Fruit fly (Drosophila melanogaster): ENCODE results near the gene nocte.

nocte gene

dm6 chrX:10487964-10488605 lies 13.6 kb upstream of the nocte start (continued):
- peak; percentile 28 for TF ChIP-seq Usf (GFP tag; optimal IDR thresholded peaks at IDR 0.05)
- no peak for TF ChIP-seq CG17912 (GFP tag; optimal IDR thresholded peaks at IDR 0.05)
- peak; percentile 74 for TF ChIP-seq BtbVII (GFP tag; optimal IDR thresholded peaks at IDR 0.05)
- peak; percentile 42 for TF ChIP-seq mam (GFP tag; optimal IDR thresholded peaks at IDR 0.05)
- TF ChIP-seq jumu (GFP tag; optimal IDR thresholded peaks at IDR 0.05) = peak; percentile 3
- no peak for TF ChIP-seq CG6654 (GFP tag; optimal IDR thresholded peaks at IDR 0.05)
- no peak for TF ChIP-seq h (optimal IDR thresholded peaks at IDR 0.05)
- no peak for TF ChIP-seq CG11093 (GFP tag; IDR thresholded peaks at IDR 0.05)
- peak; percentile 73 for TF ChIP-seq Meics (GFP tag; optimal IDR thresholded peaks at IDR 0.05)
- no peak for TF ChIP-seq CG3163 (GFP tag; optimal IDR thresholded peaks at IDR 0.05)
- peak; percentile 88 for TF ChIP-seq exex (tag; optimal IDR thresholded peaks at IDR 0.05)
- peak; percentile 13 to 55 for TF ChIP-seq Pdp1 (GFP tag; optimal IDR thresholded peaks at IDR 0.05)
- 0 out of 2 replicates have a peak, but pooled peaks have one; percentile 8 for TF ChIP-seq E2f1 (GFP tag; IDR thresholded peaks at IDR 0.05)
- peak; percentile 11 for TF ChIP-seq nmo (GFP tag; optimal IDR thresholded peaks at IDR 0.05)
- peak; percentile 38 for TF ChIP-seq unpg (GFP tag; optimal IDR thresholded peaks at IDR 0.05)
- no peak for TF ChIP-seq CG17829 (tag; optimal IDR thresholded peaks at IDR 0.05)
- TF ChIP-seq E2f2 (GFP tag; IDR thresholded peaks at IDR 0.05) = no peak; the same call in 1 of the 2 replicates
- TF ChIP-seq yki (optimal IDR thresholded peaks at IDR 0.05) = no peak
- TF ChIP-seq ash1 (GFP tag; optimal IDR thresholded peaks at IDR 0.05) = no peak
- no peak for TF ChIP-seq CG16863 (GFP tag; optimal IDR thresholded peaks at IDR 0.05)
- TF ChIP-seq CG1233 (GFP tag; optimal IDR thresholded peaks at IDR 0.05) = peak; percentile 14
- TF ChIP-seq CG17802 (tag; optimal IDR thresholded peaks at IDR 0.05) = no peak
- no peak for TF ChIP-seq CG33557 (GFP tag; optimal IDR thresholded peaks at IDR 0.05)
- peak; percentile 45; the same call in 1 of the 2 replicates for TF ChIP-seq wdn (GFP tag; IDR thresholded peaks at IDR 0.05)
- TF ChIP-seq CG31365 (tag; optimal IDR thresholded peaks at IDR 0.05) = no peak
- TF ChIP-seq Lhr (GFP tag; optimal IDR thresholded peaks at IDR 0.05) = no peak
- no peak for TF ChIP-seq MESR4 (GFP tag; optimal IDR thresholded peaks at IDR 0.05)
- no peak for TF ChIP-seq CG34224 (GFP tag; IDR thresholded peaks at IDR 0.05; ENCODE audit: partially characterized antibody)
- TF ChIP-seq CG18619 (GFP tag; optimal IDR thresholded peaks at IDR 0.05) = peak; percentile 69
- no peak for TF ChIP-seq Awh (GFP tag; IDR thresholded peaks at IDR 0.05)
- no peak for TF ChIP-seq Nf-YA (GFP tag; IDR thresholded peaks at IDR 0.05)
- no peak for TF ChIP-seq Hmx (GFP tag; optimal IDR thresholded peaks at IDR 0.05)
- TF ChIP-seq Fer1 (GFP tag; optimal IDR thresholded peaks at IDR 0.05) = peak; percentile 71
- TF ChIP-seq Med (GFP tag) = peak; percentile 82
- no peak for TF ChIP-seq CG6689 (GFP tag; IDR thresholded peaks at IDR 0.05)
- no peak for TF ChIP-seq CG13123 (GFP tag; optimal IDR thresholded peaks at IDR 0.05)
- TF ChIP-seq pho (GFP tag; optimal IDR thresholded peaks at IDR 0.05) = peak; percentile 44
- no peak for TF ChIP-seq luna (GFP tag; optimal IDR thresholded peaks at IDR 0.05)
- TF ChIP-seq CG11504 (tag; optimal IDR thresholded peaks at IDR 0.05) = peak; percentile 51
- TF ChIP-seq Eip74EF (GFP tag; optimal IDR thresholded peaks at IDR 0.05) = no peak
- no peak for TF ChIP-seq TFAM (GFP tag; optimal IDR thresholded peaks at IDR 0.05)
- no peak for TF ChIP-seq ham (GFP tag; IDR thresholded peaks at IDR 0.05)
- TF ChIP-seq CG31224 (GFP tag; IDR thresholded peaks at IDR 0.05) = 0 out of 2 replicates have a peak, but pooled peaks have one; percentile 14
- TF ChIP-seq CG11695 (GFP tag; IDR thresholded peaks at IDR 0.05) = 0 out of 3 replicates have a peak, but pooled peaks have one; percentile 47
- TF ChIP-seq Atf3 (GFP tag; optimal IDR thresholded peaks at IDR 0.05) = no peak
- TF ChIP-seq Hr51 (GFP tag; optimal IDR thresholded peaks at IDR 0.05) = peak in 1 of 2 experiments; percentile 55
- peak; percentile 2 for TF ChIP-seq zf30C (GFP tag; optimal IDR thresholded peaks at IDR 0.05)
- peak; percentile 37 for TF ChIP-seq CG12659 (GFP tag; optimal IDR thresholded peaks at IDR 0.05)
- TF ChIP-seq CG34376 (GFP tag; optimal IDR thresholded peaks at IDR 0.05) = peak; percentile 76
- TF ChIP-seq CG17385 (GFP tag; optimal IDR thresholded peaks at IDR 0.05) = peak; percentile 57
